Worm (Caenorhabditis elegans) whole organism, young adult: ENCODE measurements around the gene C54H2.4.

ENCODE experiments used
- F33H1.4 ChIP-seq: fragments of 200-800 bp; sonication (Bioruptor generic); IDR thresholded peaks from 2 replicates; pipeline ENCODE4 v1.3.6; 2022; ENCODE audit warnings: missing genetic modification reagents, missing genetic modification characterization, missing compliant biosample characterization
- F37B4.10 ChIP-seq: fragments of 200-800 bp; sonication (Bioruptor generic); IDR thresholded peaks from 2 replicates; pipeline ENCODE4 v1.3.6; 2022; ENCODE audit warnings: missing genetic modification characterization, missing compliant biosample characterization
- F55B11.4 ChIP-seq: sonication (generic microtip); optimal IDR thresholded peaks from 2 replicates; lab custom pipeline; 2016; ENCODE audit warnings: missing compliant biosample characterization, missing genetic modification characterization, borderline replicate concordance; ENCODE audit not compliant: insufficient read depth
- F57C9.4 ChIP-seq: sonication (generic microtip); optimal IDR thresholded peaks from 2 replicates; lab custom pipeline; 2017; ENCODE audit warnings: mild to moderate bottlenecking, missing genetic modification characterization, missing compliant biosample characterization
- Y79H2A.3 ChIP-seq: fragments of 200-800 bp; sonication (Bioruptor generic); conservative IDR thresholded peaks from 2 replicates; pipeline ENCODE4 v1.3.6; 2022; ENCODE audit warnings: missing genetic modification reagents, missing genetic modification characterization, missing compliant biosample characterization
- ZK185.1 ChIP-seq: sonication (generic microtip); optimal IDR thresholded peaks from 2 replicates; lab custom pipeline; 2016; ENCODE audit warnings: mild to moderate bottlenecking, missing genetic modification characterization, missing compliant biosample characterization; ENCODE audit not compliant: poor library complexity, severe bottlenecking
- ama-1 ChIP-seq, 3 experiments: fragments of 150-350 bp in 1 of 3; sonication (generic microtip) in 2 of 3; optimal IDR thresholded peaks; 2 replicates each; lab custom pipeline; 2014 to 2018; ENCODE audit warnings: missing biosample characterization in 2 of 3, missing genetic modification characterization in 2 of 3, missing genetic modification reagents in 2 of 3
- aptf-3 ChIP-seq: fragments of 200-800 bp; sonication (Bioruptor generic); IDR thresholded peaks from 2 replicates; pipeline ENCODE4 v1.3.6; 2022; ENCODE audit warnings: missing genetic modification characterization, missing compliant biosample characterization
- attf-3 ChIP-seq: fragments of 200-800 bp; sonication (Bioruptor generic); conservative IDR thresholded peaks from 2 replicates; pipeline ENCODE4 v1.3.6; 2022; ENCODE audit warnings: missing genetic modification reagents, missing genetic modification characterization, missing compliant biosample characterization
- cebp-2 ChIP-seq: fragments of 200-800 bp; sonication (Bioruptor generic); IDR thresholded peaks from 2 replicates; pipeline ENCODE4 v1.3.6; 2022; ENCODE audit warnings: missing genetic modification characterization, missing compliant biosample characterization
- chd-7 ChIP-seq: sonication (generic microtip); optimal IDR thresholded peaks from 2 replicates; lab custom pipeline; 2016; ENCODE audit warnings: mild to moderate bottlenecking, missing genetic modification characterization, moderate library complexity, missing compliant biosample characterization
- dpff-1 ChIP-seq: sonication (generic microtip); optimal IDR thresholded peaks from 2 replicates; lab custom pipeline; 2017; ENCODE audit warnings: mild to moderate bottlenecking, missing genetic modification characterization, missing compliant biosample characterization
- egrh-3 ChIP-seq: fragments of 200-800 bp; sonication (Bioruptor generic); IDR thresholded peaks from 2 replicates; pipeline ENCODE4 v1.3.6; 2022; ENCODE audit warnings: missing genetic modification reagents, missing genetic modification characterization, missing compliant biosample characterization
- ets-4 ChIP-seq: fragments of 200-800 bp; sonication (Bioruptor generic); optimal IDR thresholded peaks from 2 replicates; lab custom pipeline; 2018; ENCODE audit warnings: mild to moderate bottlenecking, missing genetic modification characterization, missing compliant biosample characterization
- him-1 ChIP-seq: sonication (generic microtip); optimal IDR thresholded peaks from 2 replicates; lab custom pipeline; 2016; ENCODE audit warnings: missing genotype, missing genetic modification reagents, missing genetic modification characterization, missing compliant biosample characterization
- hmg-1.2 ChIP-seq: fragments of 200-800 bp; sonication (Bioruptor generic); IDR thresholded peaks from 2 replicates; pipeline ENCODE4 v1.3.6; 2022; ENCODE audit warnings: missing genetic modification reagents, missing genetic modification characterization, missing compliant biosample characterization
- hsf-1 ChIP-seq: fragments of 200-800 bp; sonication (Bioruptor generic); IDR thresholded peaks from 2 replicates; pipeline ENCODE4 v1.3.6; 2022; ENCODE audit warnings: missing genetic modification reagents, missing genetic modification characterization, missing compliant biosample characterization
- let-526 ChIP-seq: fragments of 200-800 bp; sonication (Bioruptor generic); IDR thresholded peaks from 2 replicates; pipeline ENCODE4 v1.3.6; 2022; ENCODE audit warnings: missing genetic modification reagents, missing genetic modification characterization, missing compliant biosample characterization
- madf-3 ChIP-seq: fragments of 200-800 bp; sonication (Bioruptor generic); IDR thresholded peaks from 2 replicates; pipeline ENCODE4 v1.3.6; 2022; ENCODE audit warnings: missing genetic modification reagents, missing genetic modification characterization, missing compliant biosample characterization
- madf-6 ChIP-seq: fragments of 200-800 bp; sonication (Bioruptor generic); IDR thresholded peaks from 2 replicates; pipeline ENCODE4 v1.3.6; 2022; ENCODE audit warnings: missing genetic modification reagents, missing genetic modification characterization, missing compliant biosample characterization
- madf-8 ChIP-seq: fragments of 200-800 bp; sonication (Bioruptor generic); conservative IDR thresholded peaks from 2 replicates; pipeline ENCODE4 v1.3.6; 2022; ENCODE audit warnings: missing genetic modification reagents, missing genetic modification characterization, missing compliant biosample characterization
- mxl-1 ChIP-seq: sonication (generic microtip); optimal IDR thresholded peaks from 2 replicates; lab custom pipeline; 2016; ENCODE audit warnings: missing genetic modification characterization, missing compliant biosample characterization
- nfya-1 ChIP-seq: sonication (generic microtip); optimal IDR thresholded peaks from 2 replicates; lab custom pipeline; 2017; ENCODE audit warnings: antibody characterized with exemption, missing compliant biosample characterization, missing genetic modification characterization, borderline replicate concordance; ENCODE audit not compliant: insufficient read depth
- nhr-120 ChIP-seq: fragments of 200-800 bp; sonication (Bioruptor generic); IDR thresholded peaks from 2 replicates; pipeline ENCODE4 v1.3.6; 2022; ENCODE audit warnings: missing genetic modification characterization, missing compliant biosample characterization
- repo-1 ChIP-seq: sonication (generic microtip); optimal IDR thresholded peaks from 2 replicates; lab custom pipeline; 2017; ENCODE audit warnings: mild to moderate bottlenecking, missing genetic modification characterization, missing compliant biosample characterization
- rpc-1 ChIP-seq, 2 experiments: fragments of 150-350 bp in 1 of 2; sonication (generic microtip) in 1 of 2; optimal IDR thresholded peaks; 2 replicates each; lab custom pipeline; 2014 to 2018; ENCODE audit warnings: missing biosample characterization in 1 of 2, missing genetic modification characterization in 1 of 2, missing genetic modification reagents in 1 of 2, missing genotype in 1 of 2
- sdz-38 ChIP-seq: sonication (generic microtip); optimal IDR thresholded peaks from 2 replicates; lab custom pipeline; 2016; ENCODE audit warnings: missing genotype, missing genetic modification characterization, missing compliant biosample characterization
- snpc-1.1 ChIP-seq: sonication (generic microtip); optimal IDR thresholded peaks from 2 replicates; lab custom pipeline; 2017; ENCODE audit warnings: missing genetic modification characterization, mild to moderate bottlenecking, missing compliant biosample characterization, antibody characterized with exemption, moderate library complexity, missing genotype, missing genetic modification reagents; ENCODE audit not compliant: insufficient read depth
- snpc-3.4 ChIP-seq: sonication (generic microtip); optimal IDR thresholded peaks from 2 replicates; lab custom pipeline; 2017; ENCODE audit warnings: missing genetic modification characterization, mild to moderate bottlenecking, missing compliant biosample characterization, antibody characterized with exemption, moderate library complexity, missing genotype, missing genetic modification reagents
- snpc-4 ChIP-seq, 5 experiments: fragments of 150-350 bp in 1 of 5; sonication (generic microtip) in 4 of 5; optimal IDR thresholded peaks; 2 replicates each; lab custom pipeline; 2014 to 2018; ENCODE audit warnings: missing genetic modification characterization in 5 of 5, missing biosample characterization in 3 of 5, antibody characterized with exemption in 2 of 5, mild to moderate bottlenecking in 2 of 5, missing compliant biosample characterization in 2 of 5, missing genotype in 2 of 5, moderate library complexity in 2 of 5, missing genetic modification reagents in 1 of 5
- somi-1 ChIP-seq: fragments of 200-800 bp; sonication (Bioruptor generic); optimal IDR thresholded peaks from 2 replicates; lab custom pipeline; 2018; ENCODE audit warnings: mild to moderate bottlenecking, missing genetic modification characterization, missing compliant biosample characterization
- tbp1 ChIP-seq: fragments of 200-800 bp; sonication (Bioruptor generic); optimal IDR thresholded peaks from 2 replicates; lab custom pipeline; 2018; ENCODE audit warnings: mild to moderate bottlenecking, missing genetic modification characterization, missing compliant biosample characterization
- tlf-1 ChIP-seq: fragments of 200-800 bp; sonication (Bioruptor generic); optimal IDR thresholded peaks from 2 replicates; lab custom pipeline; 2018; ENCODE audit warnings: mild to moderate bottlenecking, missing genetic modification characterization, missing compliant biosample characterization
- zfh-2 ChIP-seq: fragments of 200-800 bp; sonication (Bioruptor generic); conservative IDR thresholded peaks from 2 replicates; pipeline ENCODE4 v1.3.6; 2022; ENCODE audit warnings: missing genetic modification reagents, missing genetic modification characterization, missing compliant biosample characterization
- zim-3 ChIP-seq: sonication (generic microtip); optimal IDR thresholded peaks from 2 replicates; lab custom pipeline; 2017; ENCODE audit warnings: mild to moderate bottlenecking, missing genetic modification characterization, moderate library complexity, missing compliant biosample characterization
- ztf-18 ChIP-seq: sonication (generic microtip); optimal IDR thresholded peaks from 2 replicates; lab custom pipeline; 2016; ENCODE audit warnings: missing genotype, mild to moderate bottlenecking, missing genetic modification characterization, missing compliant biosample characterization
- ztf-22 ChIP-seq: fragments of 200-800 bp; sonication (Bioruptor generic); optimal IDR thresholded peaks from 2 replicates; lab custom pipeline; 2018; ENCODE audit warnings: mild to moderate bottlenecking, missing genetic modification characterization, moderate library complexity, missing compliant biosample characterization
- ztf-28 ChIP-seq: fragments of 200-800 bp; sonication (Bioruptor generic); IDR thresholded peaks from 2 replicates; pipeline ENCODE4 v1.3.6; 2022; ENCODE audit warnings: missing genetic modification reagents, missing genetic modification characterization, missing compliant biosample characterization

C54H2.4 gene

ce11 chrX:5763292-5763691, 7.3 kb downstream of the C54H2.4 start, which contains the start of gene tag-294:
TSS of gene tag-294 (minus strand) at chrX:5763392.
- TF ChIP-seq zim-3: no peak
- TF ChIP-seq cebp-2 (GFP tag; lab: Robert Waterston, UW): no peak
- TF ChIP-seq attf-3 (GFP tag; lab: Robert Waterston, UW): no peak
- TF ChIP-seq nhr-120: no peak
- no peak for TF ChIP-seq zfh-2 (GFP tag; lab: Robert Waterston, UW)
- no peak for TF ChIP-seq F37B4.10 (GFP tag; lab: Robert Waterston, UW)
- no peak for TF ChIP-seq ztf-28 (GFP tag; lab: Robert Waterston, UW)

- TF ChIP-seq dpff-1 (tag; lab: Kevin White, UChicago): no peak
- no peak for TF ChIP-seq F57C9.4
- no peak for TF ChIP-seq hsf-1 (GFP tag; lab: Robert Waterston, UW)
- no peak for TF ChIP-seq chd-7
- no peak for TF ChIP-seq ama-1 (optimal IDR thresholded peaks at IDR 0.05; lab: Kevin White, UChicago)
- no peak for TF ChIP-seq ama-1 (GFP tag; optimal IDR thresholded peaks at IDR 0.05; lab: Kevin White, UChicago)
- no peak for TF ChIP-seq madf-6 (GFP tag; lab: Robert Waterston, UW)
- TF ChIP-seq somi-1 (GFP tag; lab: Kevin White, UChicago): no peak
- no peak for TF ChIP-seq sdz-38 (tag; lab: Kevin White, UChicago)
- no peak for TF ChIP-seq repo-1 (tag; lab: Kevin White, UChicago)
- TF ChIP-seq mxl-1 (tag; lab: Kevin White, UChicago): no peak
- peak; percentile 76 for TF ChIP-seq hmg-1.2 (GFP tag; lab: Robert Waterston, UW)
- peak; percentile 81 for TF ChIP-seq snpc-1.1
- TF ChIP-seq tbp1 (GFP tag; lab: Kevin White, UChicago): no peak
- no peak for TF ChIP-seq nfya-1
- TF ChIP-seq F33H1.4: no peak
- no peak for TF ChIP-seq Y79H2A.3 (GFP tag; lab: Robert Waterston, UW)
- TF ChIP-seq rpc-1 (optimal IDR thresholded peaks at IDR 0.05; lab: Kevin White, UChicago): peak; percentile 50
- TF ChIP-seq rpc-1 (tag; optimal IDR thresholded peaks at IDR 0.05; lab: Kevin White, UChicago): peak; percentile 72
- no peak for TF ChIP-seq let-526 (GFP tag; lab: Robert Waterston, UW)
- no peak for TF ChIP-seq ztf-18 (tag; lab: Kevin White, UChicago)
- no peak for TF ChIP-seq madf-8 (GFP tag; lab: Robert Waterston, UW)
- no peak for TF ChIP-seq F55B11.4 (tag; lab: Kevin White, UChicago)
- no peak for TF ChIP-seq ZK185.1 (tag; lab: Kevin White, UChicago)
- TF ChIP-seq ztf-22: no peak
- no peak for TF ChIP-seq tlf-1 (GFP tag; lab: Kevin White, UChicago)
- no peak for TF ChIP-seq aptf-3 (GFP tag; lab: Robert Waterston, UW)
- no peak for TF ChIP-seq ets-4
- no peak for TF ChIP-seq egrh-3 (GFP tag; lab: Robert Waterston, UW)
- TF ChIP-seq snpc-4 (GFP tag; optimal IDR thresholded peaks at IDR 0.05; lab: Kevin White, UChicago): peak; percentile 73
- TF ChIP-seq snpc-4 (tag; optimal IDR thresholded peaks at IDR 0.05; lab: Kevin White, UChicago): peak in 3 of 4 experiments; percentile 23 to 92 (median 91)
- no peak for TF ChIP-seq madf-3
- TF ChIP-seq him-1 (tag; lab: Kevin White, UChicago): no peak
- peak; percentile 41 for TF ChIP-seq snpc-3.4 (tag; lab: Kevin White, UChicago)
Measured at ce11 chrX:5753141-5753540, 17.4 kb downstream of the C54H2.4 start.
